Worm (Caenorhabditis elegans) whole organism, young adult: Measurements from ENCODE around the gene flp-4.

Experiments used
- F49E8.2 ChIP-seq: sonication (generic microtip); optimal IDR thresholded peaks from 3 replicates; lab custom pipeline; 2017; ENCODE audit warnings: missing genetic modification characterization, mild to moderate bottlenecking, missing compliant biosample characterization, antibody characterized with exemption, moderate library complexity; ENCODE audit not compliant: insufficient read depth
- ceh-58 ChIP-seq: fragments of 200-800 bp; sonication (Bioruptor generic); IDR thresholded peaks from 2 replicates; pipeline ENCODE4 v1.3.6; 2022; ENCODE audit warnings: missing genetic modification characterization, missing compliant biosample characterization
- let-607 ChIP-seq, 2 experiments: fragments of 200-800 bp in 1 of 2; sonication (Bioruptor generic) in 1 of 2; sonication (generic microtip) in 1 of 2; optimal IDR thresholded peaks; 2 replicates each; lab custom pipeline; 2016 to 2018; ENCODE audit warnings: mild to moderate bottlenecking in 2 of 2, missing compliant biosample characterization in 2 of 2, missing genetic modification characterization in 2 of 2, moderate library complexity in 2 of 2, missing genotype in 1 of 2
- mel-28 ChIP-seq: sonication (generic microtip); optimal IDR thresholded peaks from 2 replicates; lab custom pipeline; 2016; ENCODE audit warnings: borderline replicate concordance, mild to moderate bottlenecking, missing genetic modification characterization, missing compliant biosample characterization
- pha-4 ChIP-seq: fragments of 150-350 bp; sonication (generic microtip); optimal IDR thresholded peaks from 2 replicates; lab custom pipeline; 2014; ENCODE audit warnings: missing biosample characterization, missing genetic modification reagents, missing genetic modification characterization

DNA sequence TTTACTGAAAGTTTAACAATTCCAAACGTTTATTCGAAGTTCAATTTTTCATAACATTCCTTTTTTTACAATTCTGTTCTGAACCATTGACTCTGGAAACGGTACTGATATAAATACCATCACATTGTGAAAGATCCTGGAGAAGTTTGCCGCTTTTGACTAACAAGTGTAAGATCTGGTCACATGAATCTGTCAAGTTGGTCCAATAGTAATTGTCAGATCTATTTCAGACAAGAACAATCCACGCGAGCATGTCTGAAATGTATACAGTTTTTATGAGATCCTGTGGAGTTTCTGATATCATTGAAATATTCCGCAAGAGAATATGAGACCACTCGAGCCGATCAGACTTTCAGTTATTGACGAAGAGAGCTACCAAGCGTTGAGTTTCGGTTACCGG, 44.5 kb downstream of the flp-4 start:
- no peak for TF ChIP-seq F49E8.2 (tag; lab: Kevin White, UChicago)
- no peak for TF ChIP-seq mel-28 (tag; lab: Kevin White, UChicago)
- TF ChIP-seq ceh-58 (GFP tag; lab: Robert Waterston, UW), result no peak
- no peak for TF ChIP-seq let-607 (tag; optimal IDR thresholded peaks at IDR 0.05; lab: Kevin White, UChicago)
- no peak for TF ChIP-seq pha-4 (tag; lab: Kevin White, UChicago)
